Worm (Caenorhabditis elegans) whole organism, early embryonic: Measurements from ENCODE around the gene cdc-25.4.

ENCODE experiments used
- B0310.2 ChIP-seq: sonication (generic microtip); optimal IDR thresholded peaks from 2 replicates; lab custom pipeline; 2016; ENCODE audit warnings: mild to moderate bottlenecking, missing genetic modification characterization, missing compliant biosample characterization
- F13C5.2 ChIP-seq: sonication (generic microtip); optimal IDR thresholded peaks from 2 replicates; lab custom pipeline; 2017; ENCODE audit warnings: mild to moderate bottlenecking, missing genetic modification characterization, inconsistent platforms, missing compliant biosample characterization
- aly-1 ChIP-seq: sonication (generic microtip); optimal IDR thresholded peaks from 2 replicates; lab custom pipeline; 2016; ENCODE audit warnings: missing genetic modification characterization, missing compliant biosample characterization
- ama-1 ChIP-seq: fragments of 150-350 bp; optimal IDR thresholded peaks from 2 replicates; lab custom pipeline; 2014
- ceh-13 ChIP-seq: fragments of 200-800 bp; sonication (Bioruptor generic); optimal IDR thresholded peaks from 2 replicates; lab custom pipeline; 2018; ENCODE audit warnings: mild to moderate bottlenecking, missing genetic modification characterization, missing compliant biosample characterization
- ceh-36 ChIP-seq: sonication (generic microtip); optimal IDR thresholded peaks from 2 replicates; lab custom pipeline; 2016; ENCODE audit warnings: missing genetic modification characterization, inconsistent platforms, missing compliant biosample characterization
- ets-7 ChIP-seq: sonication (generic microtip); optimal IDR thresholded peaks from 2 replicates; lab custom pipeline; 2016; ENCODE audit warnings: missing genotype, missing genetic modification characterization, missing compliant biosample characterization
- flt-1 ChIP-seq: fragments of 200-800 bp; sonication (Bioruptor generic); IDR thresholded peaks from 2 replicates; pipeline ENCODE4 v1.3.6; 2022; ENCODE audit warnings: missing genetic modification characterization, missing compliant biosample characterization
- hmbx-1 ChIP-seq: sonication (generic microtip); optimal IDR thresholded peaks from 2 replicates; lab custom pipeline; 2016; ENCODE audit warnings: mild to moderate bottlenecking, missing genetic modification characterization, missing compliant biosample characterization
- hmg-4 ChIP-seq: fragments of 200-800 bp; sonication (Bioruptor generic); optimal IDR thresholded peaks from 2 replicates; lab custom pipeline; 2018; ENCODE audit warnings: mild to moderate bottlenecking, missing genetic modification characterization, missing compliant biosample characterization
- hnd-1 ChIP-seq: sonication (generic microtip); optimal IDR thresholded peaks from 2 replicates; lab custom pipeline; 2016; ENCODE audit warnings: missing genetic modification characterization, missing compliant biosample characterization
- pes-1 ChIP-seq: fragments of 200-800 bp; sonication (Bioruptor generic); IDR thresholded peaks from 2 replicates; pipeline ENCODE4 v1.3.6; 2022; ENCODE audit warnings: missing genetic modification reagents, missing genetic modification characterization, missing compliant biosample characterization
- scrt-1 ChIP-seq: fragments of 200-800 bp; sonication (Bioruptor generic); IDR thresholded peaks from 2 replicates; pipeline ENCODE4 v1.3.6; 2022; ENCODE audit warnings: missing genetic modification characterization, missing compliant biosample characterization
- sea-1 ChIP-seq: fragments of 200-800 bp; sonication (Bioruptor generic); conservative IDR thresholded peaks from 2 replicates; pipeline ENCODE4 v1.3.6; 2022; ENCODE audit warnings: missing genetic modification characterization, missing compliant biosample characterization
- tbx-11 ChIP-seq: fragments of 200-800 bp; sonication (Bioruptor generic); IDR thresholded peaks from 2 replicates; pipeline ENCODE4 v1.3.6; 2022; ENCODE audit warnings: missing genetic modification characterization, missing compliant biosample characterization
- tbx-37 ChIP-seq: fragments of 200-800 bp; sonication (Bioruptor generic); conservative IDR thresholded peaks from 2 replicates; pipeline ENCODE4 v1.3.6; 2022; ENCODE audit warnings: missing genetic modification reagents, missing genetic modification characterization, missing compliant biosample characterization
- tra-4 ChIP-seq: sonication (generic microtip); optimal IDR thresholded peaks from 2 replicates; lab custom pipeline; 2017; ENCODE audit warnings: missing genetic modification characterization, missing compliant biosample characterization

cdc-25.4 gene

ce11 chrII:10168905-10169782 lies 20.1 kb downstream of the cdc-25.4 start, which contains the start of gene daf-19:
Gene daf-19 (minus strand): TSS chrII:10169346.
- TF ChIP-seq B0310.2 (peak; percentile 52), sea-1 (0 out of 2 replicates have a peak, but pooled peaks have one; percentile 39), ceh-13 (GFP tag; lab: Kevin White, UChicago) (no peak), scrt-1 (peak; percentile 73; the same call in 1 of the 2 replicates), tra-4 (peak; percentile 62), ama-1 (lab: Kevin White, UChicago) (no peak), ceh-36 (tag; lab: Kevin White, UChicago) (peak; percentile 47), flt-1 (peak; percentile 17; the same call in 1 of the 2 replicates), tbx-11 (no peak), hnd-1 (tag; lab: Kevin White, UChicago) (peak; percentile 24), ets-7 (tag; lab: Kevin White, UChicago) (no peak), tbx-37 (GFP tag; lab: Robert Waterston, UW) (no peak), pes-1 (GFP tag; lab: Robert Waterston, UW) (no peak), hmg-4 (GFP tag; lab: Kevin White, UChicago) (peak; percentile 93), aly-1 (peak; percentile 87), F13C5.2 (tag; lab: Kevin White, UChicago) (peak; percentile 77), hmbx-1 (peak; percentile 26)

ce11 chrII:10167731-10168130 lies 21.5 kb downstream of the cdc-25.4 start:
- TF ChIP-seq F13C5.2 (tag; lab: Kevin White, UChicago) (no peak), ceh-13 (GFP tag; lab: Kevin White, UChicago) (no peak), tbx-11 (no peak), hnd-1 (tag; lab: Kevin White, UChicago) (no peak), aly-1 (no peak), sea-1 (no peak), ama-1 (lab: Kevin White, UChicago) (no peak), scrt-1 (no peak), B0310.2 (no peak), flt-1 (no peak), ets-7 (tag; lab: Kevin White, UChicago) (no peak), tbx-37 (GFP tag; lab: Robert Waterston, UW) (no peak)

ce11 chrII:10166365-10166764 lies 22.9 kb downstream of the cdc-25.4 start:
- no peak for TF ChIP-seq ama-1 (lab: Kevin White, UChicago)
- no peak for TF ChIP-seq ets-7 (tag; lab: Kevin White, UChicago)
- no peak for TF ChIP-seq hmg-4 (GFP tag; lab: Kevin White, UChicago)
- TF ChIP-seq ceh-13 (GFP tag; lab: Kevin White, UChicago): no peak
- no peak for TF ChIP-seq hnd-1 (tag; lab: Kevin White, UChicago)

ce11 chrII:10164137-10164536 lies 25.1 kb downstream of the cdc-25.4 start:
- no peak for TF ChIP-seq B0310.2
- TF ChIP-seq pes-1 (GFP tag; lab: Robert Waterston, UW): no peak
- TF ChIP-seq tbx-37 (GFP tag; lab: Robert Waterston, UW): no peak

DNA sequence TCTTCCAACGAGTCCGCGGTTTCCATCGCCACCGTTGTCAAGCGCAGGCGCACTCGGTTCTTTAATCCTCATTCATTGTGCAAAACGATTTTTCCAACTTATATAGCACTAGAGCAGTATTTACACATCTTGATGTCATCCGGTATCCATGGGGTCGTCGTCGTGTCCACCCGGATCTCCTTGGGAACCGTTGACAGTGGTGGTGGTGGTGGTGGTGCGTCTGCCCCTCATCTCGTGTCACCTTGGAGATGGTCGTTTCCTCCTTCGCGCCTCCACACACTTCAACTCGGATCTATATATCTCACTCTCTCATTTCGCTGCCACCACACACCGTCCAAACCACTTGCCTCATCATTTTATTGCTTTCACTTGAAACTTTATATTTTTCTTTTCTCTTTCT lies 26.5 kb downstream of the cdc-25.4 start:
- TF ChIP-seq hnd-1 (tag; lab: Kevin White, UChicago): no peak
- peak; percentile 50; the same call in 1 of the 2 replicates for TF ChIP-seq tbx-11

DNA sequence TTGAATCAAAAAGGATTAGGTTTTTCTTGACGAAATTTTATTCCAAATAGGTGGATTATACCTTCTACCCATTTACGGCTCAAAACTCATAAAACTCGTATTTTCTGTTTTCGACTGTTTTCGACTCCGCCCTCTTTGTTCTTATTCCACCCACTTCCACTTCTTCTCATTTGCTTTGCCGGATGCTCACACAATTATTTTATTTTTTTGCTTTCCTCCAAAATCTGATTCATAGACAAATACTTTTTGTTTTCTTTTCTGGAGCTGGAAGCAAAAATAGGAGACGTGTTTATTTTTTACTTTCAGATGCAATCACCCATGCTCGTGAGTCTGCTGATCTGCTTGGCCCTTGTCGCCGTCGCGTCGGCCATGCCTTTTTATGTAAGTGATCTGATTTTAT lies 34.2 kb downstream of the cdc-25.4 start, which contains the start of gene nlp-63:
nlp-63 (plus strand) TSS at position 301 of the 400 bp plus-strand sequence.
- TF ChIP-seq scrt-1 (no peak), F13C5.2 (tag; lab: Kevin White, UChicago) (no peak)

DNA sequence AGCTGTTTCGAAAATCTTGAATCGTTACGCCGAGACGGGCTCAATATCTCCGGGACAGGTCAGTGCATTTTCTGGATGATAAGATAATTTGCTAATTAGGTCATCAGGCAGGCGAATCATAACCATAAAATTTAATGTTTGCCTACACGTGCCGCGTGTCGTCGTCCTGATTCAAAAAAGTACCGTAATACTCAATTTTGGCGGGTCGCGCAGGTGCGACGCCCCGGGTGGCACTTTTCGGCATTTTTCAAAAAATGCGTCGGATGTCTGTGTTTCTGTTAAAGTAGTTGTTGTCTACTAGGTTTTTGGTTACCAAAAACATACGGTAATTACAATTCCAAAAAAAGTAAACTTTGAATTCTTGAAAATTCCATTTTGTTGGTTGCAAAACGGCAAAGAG lies 41.8 kb downstream of the cdc-25.4 start:
- TF ChIP-seq aly-1: no peak
- no peak for TF ChIP-seq B0310.2
- no peak for TF ChIP-seq flt-1

DNA sequence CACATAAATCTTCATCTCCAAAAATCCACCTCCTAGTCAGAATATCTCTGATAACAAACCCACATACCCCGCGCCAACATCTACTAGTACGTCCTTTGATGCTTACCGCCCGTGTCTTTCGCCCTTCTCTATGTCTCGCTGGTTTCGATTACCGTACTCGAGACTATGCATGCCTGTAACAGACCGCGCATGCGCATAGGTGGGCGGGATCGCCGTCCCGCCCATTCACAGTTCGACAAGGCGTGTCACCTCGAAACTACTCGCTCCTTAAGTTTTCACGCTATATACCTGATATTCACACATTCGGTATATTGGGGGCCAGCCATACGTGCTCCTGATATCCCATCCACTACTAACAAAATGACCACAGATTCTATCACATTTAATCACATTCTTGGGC lies 42.8 kb downstream of the cdc-25.4 start, which contains the start of gene pax-3:
pax-3 (plus strand) TSS at position 83 of the 400 bp plus-strand sequence.
- TF ChIP-seq flt-1 (no peak), pes-1 (GFP tag; lab: Robert Waterston, UW) (no peak), ets-7 (tag; lab: Kevin White, UChicago) (no peak), tbx-37 (GFP tag; lab: Robert Waterston, UW) (no peak), aly-1 (no peak), ceh-36 (tag; lab: Kevin White, UChicago) (no peak), scrt-1 (no peak), hmg-4 (GFP tag; lab: Kevin White, UChicago) (no peak), ceh-13 (GFP tag; lab: Kevin White, UChicago) (no peak), tra-4 (no peak), tbx-11 (no peak), hmbx-1 (no peak)

- TF ChIP-seq F13C5.2 (tag; lab: Kevin White, UChicago) (no peak), pes-1 (GFP tag; lab: Robert Waterston, UW) (no peak), ceh-13 (GFP tag; lab: Kevin White, UChicago) (no peak), tbx-11 (no peak), tra-4 (no peak), ceh-36 (tag; lab: Kevin White, UChicago) (no peak), hnd-1 (tag; lab: Kevin White, UChicago) (no peak), ama-1 (lab: Kevin White, UChicago) (no peak), tbx-37 (GFP tag; lab: Robert Waterston, UW) (no peak), B0310.2 (no peak), scrt-1 (no peak), hmg-4 (GFP tag; lab: Kevin White, UChicago) (no peak), aly-1 (no peak), ets-7 (tag; lab: Kevin White, UChicago) (no peak)
Observed at ce11 chrII:10144092-10144491, 45.2 kb downstream of the cdc-25.4 start, which contains the start of gene F27E5.3. Gene F27E5.3 (minus strand): TSS chrII:10144192.
